Fruit fly (Drosophila melanogaster) whole organism, embryonic: ENCODE measurements around the gene Hrs.
A peak's percentile ranks its signal among the peaks of the same experiment; 100 is the strongest.

Experiments
- CG11093 ChIP-seq: fragments of 200-800 bp; sonication (Bioruptor generic); IDR thresholded peaks from 3 replicates; pipeline ENCODE4 v1.3.6; 2022; ENCODE audit warnings: missing biosample characterization, missing genetic modification characterization
- CG11456 ChIP-seq: fragments of 200-800 bp; sonication (Bioruptor generic); IDR thresholded peaks from 3 replicates; pipeline ENCODE4 v1.3.6; 2022; ENCODE audit warnings: missing biosample characterization, missing genetic modification characterization
- CG11723 ChIP-seq: fragments of 200-800 bp; sonication (Bioruptor generic); optimal IDR thresholded peaks from 2 replicates; lab custom pipeline; 2017; ENCODE audit warnings: missing biosample characterization, mild to moderate bottlenecking, missing genetic modification characterization
- CG14441 ChIP-seq: fragments of 200-800 bp; sonication (Bioruptor generic); IDR thresholded peaks from 2 replicates; pipeline ENCODE4 v1.3.6; 2022; ENCODE audit warnings: missing biosample characterization, missing genetic modification characterization
- CG15601 ChIP-seq: fragments of 200-800 bp; sonication (Bioruptor generic); optimal IDR thresholded peaks from 3 replicates; lab custom pipeline; 2019; ENCODE audit warnings: missing biosample characterization, mild to moderate bottlenecking, missing genetic modification characterization, moderate library complexity
- CG1603 ChIP-seq: fragments of 200-800 bp; sonication (Bioruptor generic); optimal IDR thresholded peaks from 2 replicates; lab custom pipeline; 2019; ENCODE audit warnings: missing biosample characterization, mild to moderate bottlenecking, missing genetic modification characterization, moderate library complexity
- CG16815 ChIP-seq: fragments of 200-800 bp; sonication (Bioruptor generic); optimal IDR thresholded peaks from 3 replicates; lab custom pipeline; 2017; ENCODE audit warnings: missing biosample characterization, mild to moderate bottlenecking, missing genetic modification characterization
- CG17328 ChIP-seq: fragments of 200-800 bp; sonication (Bioruptor generic); IDR thresholded peaks from 2 replicates; pipeline ENCODE4 v1.3.6; 2022; ENCODE audit warnings: missing biosample characterization, missing genetic modification characterization
- CG17385 ChIP-seq: fragments of 200-800 bp; sonication (Bioruptor generic); optimal IDR thresholded peaks from 3 replicates; lab custom pipeline; 2018; ENCODE audit warnings: missing biosample characterization, mild to moderate bottlenecking, missing genetic modification characterization
- CG18619 ChIP-seq: fragments of 200-800 bp; sonication (Bioruptor generic); optimal IDR thresholded peaks from 3 replicates; lab custom pipeline; 2017; ENCODE audit warnings: missing biosample characterization, mild to moderate bottlenecking, missing genetic modification characterization
- CG2202 ChIP-seq: fragments of 200-800 bp; sonication (Bioruptor generic); optimal IDR thresholded peaks from 2 replicates; lab custom pipeline; 2018; ENCODE audit warnings: missing biosample characterization, mild to moderate bottlenecking, missing genetic modification characterization
- CG2678 ChIP-seq: fragments of 200-800 bp; sonication (Bioruptor generic); optimal IDR thresholded peaks from 3 replicates; lab custom pipeline; 2019; ENCODE audit warnings: missing biosample characterization, mild to moderate bottlenecking, missing genetic modification characterization, moderate library complexity
- CG31224 ChIP-seq: fragments of 200-800 bp; sonication (Bioruptor generic); IDR thresholded peaks from 2 replicates; pipeline ENCODE4 v1.3.6; 2022; ENCODE audit warnings: missing biosample characterization, missing genetic modification characterization
- CG31441 ChIP-seq: fragments of 200-800 bp; sonication (Bioruptor generic); IDR thresholded peaks from 2 replicates; pipeline ENCODE4 v1.3.6; 2022; ENCODE audit warnings: missing biosample characterization, missing genetic modification characterization
- CG32532 ChIP-seq: fragments of 200-800 bp; sonication (Bioruptor generic); IDR thresholded peaks from 2 replicates; pipeline ENCODE4 v1.3.6; 2022; ENCODE audit warnings: missing biosample characterization, missing genetic modification characterization
- CG4617 ChIP-seq: fragments of 200-800 bp; sonication (Bioruptor generic); optimal IDR thresholded peaks from 3 replicates; lab custom pipeline; 2016; ENCODE audit warnings: missing biosample characterization, missing genetic modification characterization, borderline replicate concordance
- CG5180 ChIP-seq: fragments of 200-800 bp; sonication (Bioruptor generic); optimal IDR thresholded peaks from 3 replicates; lab custom pipeline; 2017; ENCODE audit warnings: missing biosample characterization, missing genetic modification characterization, mild to moderate bottlenecking, moderate library complexity, missing genetic modification reagents
- CG7556 ChIP-seq: fragments of 200-800 bp; sonication (Bioruptor generic); optimal IDR thresholded peaks from 2 replicates; lab custom pipeline; 2017; ENCODE audit warnings: missing biosample characterization, mild to moderate bottlenecking, missing genetic modification characterization
- CG7839 ChIP-seq: fragments of 200-800 bp; sonication (Bioruptor generic); optimal IDR thresholded peaks from 3 replicates; lab custom pipeline; 2018; ENCODE audit warnings: missing biosample characterization, mild to moderate bottlenecking, missing genetic modification characterization, moderate library complexity
- D19B ChIP-seq: fragments of 200-800 bp; sonication (Bioruptor generic); optimal IDR thresholded peaks from 2 replicates; lab custom pipeline; 2017; ENCODE audit warnings: missing biosample characterization, mild to moderate bottlenecking, missing genetic modification characterization
- Dbx ChIP-seq: fragments of 200-800 bp; sonication (Bioruptor generic); IDR thresholded peaks from 3 replicates; pipeline ENCODE4 v1.3.6; 2022; ENCODE audit warnings: missing biosample characterization, missing genetic modification characterization
- Deaf1 ChIP-seq: fragments of 200-800 bp; optimal IDR thresholded peaks from 3 replicates; lab custom pipeline; 2019; ENCODE audit warnings: missing biosample characterization, mild to moderate bottlenecking, missing genetic modification characterization, moderate library complexity
- Dek ChIP-seq: fragments of 200-800 bp; sonication (Bioruptor generic); optimal IDR thresholded peaks from 3 replicates; lab custom pipeline; 2019; ENCODE audit warnings: missing biosample characterization, mild to moderate bottlenecking, missing genetic modification characterization, moderate library complexity
- Drgx ChIP-seq: fragments of 200-800 bp; sonication (Bioruptor generic); IDR thresholded peaks from 2 replicates; pipeline ENCODE4 v1.3.6; 2022; ENCODE audit warnings: missing biosample characterization, missing genetic modification characterization
- Gug ChIP-seq: fragments of 200-800 bp; sonication (Bioruptor generic); IDR thresholded peaks from 4 replicates; pipeline ENCODE4 v1.3.6; 2022; ENCODE audit warnings: missing biosample characterization, missing genetic modification characterization
- MTF-1 ChIP-seq: fragments of 200-800 bp; sonication (Bioruptor generic); optimal IDR thresholded peaks from 2 replicates; lab custom pipeline; 2018; ENCODE audit warnings: missing biosample characterization, mild to moderate bottlenecking, missing genetic modification characterization, borderline replicate concordance
- Med ChIP-seq: fragments of 200-800 bp; sonication (Bioruptor generic); peaks from one replicate; lab custom pipeline; 2016; ENCODE audit warnings: missing biosample characterization, missing genetic modification characterization, mild to moderate bottlenecking, inconsistent platforms, moderate library complexity
- Meics ChIP-seq: fragments of 200-800 bp; sonication (Bioruptor generic); optimal IDR thresholded peaks from 2 replicates; lab custom pipeline; 2017; ENCODE audit warnings: missing biosample characterization, mild to moderate bottlenecking, missing genetic modification characterization
- Mrtf ChIP-seq: fragments of 200-800 bp; sonication (Bioruptor generic); IDR thresholded peaks from 3 replicates; pipeline ENCODE4 v1.3.6; 2022; ENCODE audit warnings: missing biosample characterization, missing genetic modification characterization
- NC2α ChIP-seq: fragments of 200-800 bp; sonication (Bioruptor generic); optimal IDR thresholded peaks from 2 replicates; lab custom pipeline; 2016; ENCODE audit warnings: missing biosample characterization, missing genetic modification characterization
- Neu2 ChIP-seq: fragments of 200-800 bp; sonication (Bioruptor generic); optimal IDR thresholded peaks from 3 replicates; lab custom pipeline; 2016; ENCODE audit warnings: missing biosample characterization, missing genetic modification characterization, borderline replicate concordance
- Nf-YA ChIP-seq: fragments of 200-800 bp; sonication (Bioruptor generic); IDR thresholded peaks from 2 replicates; pipeline ENCODE4 v1.3.6; 2022; ENCODE audit warnings: missing biosample characterization, missing genetic modification characterization
- Nf-YC ChIP-seq: fragments of 200-800 bp; optimal IDR thresholded peaks from 3 replicates; lab custom pipeline; 2019; ENCODE audit warnings: missing biosample characterization, mild to moderate bottlenecking, missing genetic modification characterization, moderate library complexity
- Oaz ChIP-seq: fragments of 200-800 bp; sonication (Bioruptor generic); IDR thresholded peaks from 2 replicates; pipeline ENCODE4 v1.3.6; 2022; ENCODE audit warnings: missing biosample characterization, missing genetic modification characterization
- Rfx ChIP-seq: fragments of 200-800 bp; sonication (Bioruptor generic); IDR thresholded peaks from 2 replicates; pipeline ENCODE4 v1.3.6; 2022; ENCODE audit warnings: missing biosample characterization, missing genetic modification characterization
- bab2 ChIP-seq: fragments of 200-800 bp; sonication (Bioruptor generic); optimal IDR thresholded peaks from 2 replicates; lab custom pipeline; 2016; ENCODE audit warnings: missing biosample characterization, missing genetic modification characterization
- bigmax ChIP-seq: fragments of 200-800 bp; sonication (Bioruptor generic); optimal IDR thresholded peaks from 2 replicates; lab custom pipeline; 2018; ENCODE audit warnings: missing biosample characterization, mild to moderate bottlenecking, missing genetic modification characterization
- dmrt99B ChIP-seq: fragments of 200-800 bp; sonication (Bioruptor generic); optimal IDR thresholded peaks from 2 replicates; lab custom pipeline; 2018; ENCODE audit warnings: missing biosample characterization, mild to moderate bottlenecking, missing genetic modification characterization, moderate library complexity
- dysf ChIP-seq: fragments of 200-800 bp; sonication (Bioruptor generic); IDR thresholded peaks from 3 replicates; pipeline ENCODE4 v1.3.6; 2022; ENCODE audit warnings: missing biosample characterization, missing genetic modification characterization
- eyg ChIP-seq: fragments of 200-800 bp; sonication (Bioruptor generic); optimal IDR thresholded peaks from 3 replicates; lab custom pipeline; 2016; ENCODE audit warnings: missing biosample characterization, missing genetic modification characterization
- ind ChIP-seq: fragments of 200-800 bp; sonication (Bioruptor generic); optimal IDR thresholded peaks from 3 replicates; lab custom pipeline; 2016; ENCODE audit warnings: missing biosample characterization, missing genetic modification characterization
- lilli ChIP-seq: fragments of 200-800 bp; sonication (Bioruptor generic); optimal IDR thresholded peaks from 3 replicates; lab custom pipeline; 2016; ENCODE audit warnings: missing biosample characterization, missing genetic modification characterization
- lmd ChIP-seq: fragments of 200-800 bp; sonication (Bioruptor generic); IDR thresholded peaks from 2 replicates; pipeline ENCODE4 v1.3.6; 2022; ENCODE audit warnings: missing biosample characterization, missing genetic modification characterization
- pho ChIP-seq: fragments of 200-800 bp; sonication (Bioruptor generic); optimal IDR thresholded peaks from 2 replicates; lab custom pipeline; 2016; ENCODE audit warnings: missing biosample characterization, missing genetic modification characterization
- prd ChIP-seq, 3 experiments: fragments of >200 bp in 2 of 3; fragments of 200-800 bp in 1 of 3; sonication (Bioruptor generic) in 1 of 3; optimal IDR thresholded peaks in 2 of 3; IDR thresholded peaks in 1 of 3; 2 replicates in 2 of 3; 3 replicates in 1 of 3; pipeline versions ENCODE4 v1.3.6 to Lab custom; 2017 to 2022; ENCODE audit warnings: missing biosample characterization in 1 of 3, missing genetic modification characterization in 1 of 3
- pros ChIP-seq: fragments of 200-800 bp; sonication (Bioruptor generic); optimal IDR thresholded peaks from 3 replicates; lab custom pipeline; 2019; ENCODE audit warnings: missing biosample characterization, mild to moderate bottlenecking, missing genetic modification characterization, moderate library complexity
- sob ChIP-seq: fragments of 200-800 bp; sonication (Bioruptor generic); IDR thresholded peaks from 2 replicates; pipeline ENCODE4 v1.3.6; 2022; ENCODE audit warnings: missing biosample characterization, missing genetic modification characterization
- tgo ChIP-seq: fragments of 200-800 bp; sonication (Bioruptor generic); IDR thresholded peaks from 3 replicates; pipeline ENCODE4 v1.3.6; 2022; ENCODE audit warnings: missing biosample characterization, missing genetic modification characterization
- tna ChIP-seq: fragments of 200-800 bp; sonication (Bioruptor generic); IDR thresholded peaks from 2 replicates; pipeline ENCODE4 v1.3.6; 2022; ENCODE audit warnings: missing biosample characterization, missing genetic modification characterization; ENCODE audit not compliant: partially characterized antibody
- tx ChIP-seq: fragments of 200-800 bp; sonication (Bioruptor generic); optimal IDR thresholded peaks from 2 replicates; lab custom pipeline; 2016; ENCODE audit warnings: missing biosample characterization, missing genetic modification characterization

The Hrs gene

DNA sequence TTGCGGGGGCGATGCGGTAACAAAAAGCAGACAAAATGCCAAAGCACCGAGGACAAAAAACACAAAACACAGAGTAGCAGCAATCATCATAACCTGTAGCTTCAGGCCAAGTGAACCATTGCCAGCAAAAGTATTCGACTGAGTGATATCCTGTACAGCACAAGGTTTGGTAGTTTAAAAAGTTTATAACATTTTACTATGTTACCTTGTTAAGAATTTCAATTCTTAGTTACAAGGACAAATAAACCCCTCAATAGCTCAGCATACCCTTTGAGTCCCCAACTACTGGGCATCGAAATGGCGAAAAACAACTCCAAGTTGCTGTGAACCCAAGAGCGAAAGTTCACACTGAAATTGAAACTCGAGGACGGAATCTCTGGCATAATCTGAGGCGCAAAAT is 16.7 kb upstream of the Hrs start (continued):
- TF ChIP-seq CG7839 (tag; lab: Kevin White, UChicago), result peak; percentile 42
- TF ChIP-seq CG17328, result no peak
- peak; percentile 65 for TF ChIP-seq Rfx (GFP tag; lab: Robert Waterston, UW)
- no peak for TF ChIP-seq tx (GFP tag; lab: Kevin White, UChicago)
- peak; percentile 32 for TF ChIP-seq lilli (GFP tag; lab: Kevin White, UChicago)
- no peak for TF ChIP-seq CG14441
- TF ChIP-seq CG31224, result 0 out of 2 replicates have a peak, but pooled peaks have one; percentile 10
- TF ChIP-seq CG17385 (GFP tag; lab: Kevin White, UChicago), result no peak
- peak; percentile 18 for TF ChIP-seq ind (GFP tag; lab: Kevin White, UChicago)
- peak; percentile 77 for TF ChIP-seq D19B (GFP tag; lab: Kevin White, UChicago)
- TF ChIP-seq CG5180 (GFP tag; lab: Kevin White, UChicago), result no peak
- TF ChIP-seq CG31441 (GFP tag; lab: Robert Waterston, UW), result no peak
- TF ChIP-seq lmd (GFP tag; lab: Robert Waterston, UW), result peak; percentile 25; the same call in 1 of the 2 replicates
- peak; percentile 42 for TF ChIP-seq Meics
- TF ChIP-seq eyg, result no peak
- TF ChIP-seq Dbx (GFP tag; lab: Robert Waterston, UW), result 0 out of 3 replicates have a peak, but pooled peaks have one; percentile 31
- 0 out of 3 replicates have a peak, but pooled peaks have one; percentile 42 for TF ChIP-seq CG11456 (GFP tag; lab: Robert Waterston, UW)
- no peak for TF ChIP-seq Deaf1 (tag; lab: Kevin White, UChicago)
- TF ChIP-seq NC2α, result no peak
- TF ChIP-seq dysf, result peak; percentile 58
- no peak for TF ChIP-seq Drgx (GFP tag; lab: Robert Waterston, UW)
- no peak for TF ChIP-seq MTF-1 (GFP tag; lab: Kevin White, UChicago)
- TF ChIP-seq Oaz (GFP tag; lab: Robert Waterston, UW), result no peak; the same call in 1 of the 2 replicates
- TF ChIP-seq CG16815 (GFP tag; lab: Kevin White, UChicago), result no peak
- no peak for TF ChIP-seq Nf-YC (tag; lab: Kevin White, UChicago)
- TF ChIP-seq Dek (tag; lab: Kevin White, UChicago), result no peak
- TF ChIP-seq tgo (GFP tag; lab: Robert Waterston, UW), result peak; percentile 36; the same call in 1 of the 3 replicates
- TF ChIP-seq pros (GFP tag; lab: Kevin White, UChicago), result no peak
- TF ChIP-seq CG15601, result no peak
- TF ChIP-seq CG7556, result peak; percentile 11
- TF ChIP-seq CG2202 (tag; lab: Kevin White, UChicago), result no peak
- no peak for TF ChIP-seq Nf-YA (GFP tag; lab: Robert Waterston, UW)
- TF ChIP-seq CG4617 (GFP tag; lab: Kevin White, UChicago), result no peak
- TF ChIP-seq Mrtf (GFP tag; lab: Robert Waterston, UW), result 0 out of 3 replicates have a peak, but pooled peaks have one; percentile 24
- peak; percentile 52 for TF ChIP-seq CG2678 (tag; lab: Kevin White, UChicago)
- TF ChIP-seq CG1603 (tag; lab: Kevin White, UChicago), result peak; percentile 31
- peak; percentile 52; the same call in 1 of the 2 replicates for TF ChIP-seq sob
- no peak for TF ChIP-seq prd (optimal IDR thresholded peaks at IDR 0.05; lab: Kevin White, UChicago)
- TF ChIP-seq prd (GFP tag; IDR thresholded peaks at IDR 0.05; lab: Robert Waterston, UW), result peak; percentile 40; the same call in 1 of the 3 replicates
- 0 out of 4 replicates have a peak, but pooled peaks have one; percentile 7 for TF ChIP-seq Gug
- no peak for TF ChIP-seq CG18619
- no peak for TF ChIP-seq tna (GFP tag; lab: Robert Waterston, UW)
- TF ChIP-seq Med (GFP tag; lab: Kevin White, UChicago), result peak; percentile 83
- TF ChIP-seq dmrt99B, result peak; percentile 30
- no peak for TF ChIP-seq Neu2 (GFP tag; lab: Kevin White, UChicago)
- TF ChIP-seq CG32532 (GFP tag; lab: Robert Waterston, UW), result peak; percentile 56
- no peak for TF ChIP-seq bigmax (GFP tag; lab: Kevin White, UChicago)
- no peak for TF ChIP-seq CG11093 (GFP tag; lab: Robert Waterston, UW)
- no peak for TF ChIP-seq bab2 (GFP tag; lab: Kevin White, UChicago)
- TF ChIP-seq CG11723 (GFP tag; lab: Kevin White, UChicago), result no peak
- TF ChIP-seq pho (GFP tag; lab: Kevin White, UChicago), result peak; percentile 13
